Worm (Caenorhabditis elegans) whole organism, young adult: Measurements from ENCODE around the gene tbx-9.
A peak's percentile ranks its signal among the peaks of the same experiment; 100 is the strongest.

Experiments used
- B0019.2 ChIP-seq: fragments of 200-800 bp; sonication (Bioruptor generic); conservative IDR thresholded peaks from 2 replicates; pipeline ENCODE4 v1.3.6; 2022; ENCODE audit warnings: missing genetic modification reagents, missing genetic modification characterization, missing compliant biosample characterization
- cebp-1 ChIP-seq, 2 experiments: fragments of 200-800 bp in 1 of 2; sonication (Bioruptor generic) in 1 of 2; sonication (generic microtip) in 1 of 2; IDR thresholded peaks in 1 of 2; optimal IDR thresholded peaks in 1 of 2; 2 replicates each; pipeline versions ENCODE4 v1.3.6 to Lab custom; 2017 to 2022; ENCODE audit warnings: missing compliant biosample characterization in 2 of 2, missing genetic modification characterization in 2 of 2, mild to moderate bottlenecking in 1 of 2, missing genetic modification reagents in 1 of 2, moderate library complexity in 1 of 2
- ceh-58 ChIP-seq: fragments of 200-800 bp; sonication (Bioruptor generic); IDR thresholded peaks from 2 replicates; pipeline ENCODE4 v1.3.6; 2022; ENCODE audit warnings: missing genetic modification characterization, missing compliant biosample characterization
- hlh-26 ChIP-seq: fragments of 200-800 bp; sonication (Bioruptor generic); conservative IDR thresholded peaks from 2 replicates; pipeline ENCODE4 v1.3.6; 2022; ENCODE audit warnings: missing genetic modification reagents, missing genetic modification characterization, missing compliant biosample characterization
- hmg-20 ChIP-seq: fragments of 200-800 bp; sonication (Bioruptor generic); IDR thresholded peaks from 2 replicates; pipeline ENCODE4 v1.3.6; 2022; ENCODE audit warnings: missing genetic modification reagents, missing genetic modification characterization, missing compliant biosample characterization
- lin-26 ChIP-seq: fragments of 200-800 bp; sonication (Bioruptor generic); IDR thresholded peaks from 2 replicates; pipeline ENCODE4 v1.3.6; 2022; ENCODE audit warnings: missing genetic modification reagents, missing genetic modification characterization, missing compliant biosample characterization
- lin-40 ChIP-seq: sonication (generic microtip); optimal IDR thresholded peaks from 2 replicates; lab custom pipeline; 2016; ENCODE audit warnings: missing genetic modification characterization, mild to moderate bottlenecking, missing compliant biosample characterization, missing genotype, missing genetic modification reagents
- nhr-179 ChIP-seq: sonication (generic microtip); optimal IDR thresholded peaks from 2 replicates; lab custom pipeline; 2016; ENCODE audit warnings: mild to moderate bottlenecking, missing genetic modification characterization, missing compliant biosample characterization
- snpc-4 ChIP-seq, 5 experiments: fragments of 150-350 bp in 1 of 5; sonication (generic microtip) in 4 of 5; optimal IDR thresholded peaks; 2 replicates each; lab custom pipeline; 2014 to 2018; ENCODE audit warnings: missing genetic modification characterization in 5 of 5, missing biosample characterization in 3 of 5, antibody characterized with exemption in 2 of 5, mild to moderate bottlenecking in 2 of 5, missing compliant biosample characterization in 2 of 5, missing genotype in 2 of 5, moderate library complexity in 2 of 5, missing genetic modification reagents in 1 of 5
- somi-1 ChIP-seq: fragments of 200-800 bp; sonication (Bioruptor generic); optimal IDR thresholded peaks from 2 replicates; lab custom pipeline; 2018; ENCODE audit warnings: mild to moderate bottlenecking, missing genetic modification characterization, missing compliant biosample characterization
- ztf-18 ChIP-seq: sonication (generic microtip); optimal IDR thresholded peaks from 2 replicates; lab custom pipeline; 2016; ENCODE audit warnings: missing genotype, mild to moderate bottlenecking, missing genetic modification characterization, missing compliant biosample characterization
- ztf-26 ChIP-seq: sonication (generic microtip); optimal IDR thresholded peaks from 2 replicates; lab custom pipeline; 2017; ENCODE audit warnings: missing genetic modification characterization, missing compliant biosample characterization

tbx-9 gene

ce11 chrIII:10293946-10294345, 47.7 kb downstream of the tbx-9 start:
- TF ChIP-seq B0019.2 (GFP tag; lab: Robert Waterston, UW) (no peak), ceh-58 (GFP tag; lab: Robert Waterston, UW) (no peak)

ce11 chrIII:10293362-10293761, 48.3 kb downstream of the tbx-9 start:
- TF ChIP-seq hlh-26 (GFP tag; lab: Robert Waterston, UW) (no peak), ztf-18 (tag; lab: Kevin White, UChicago) (no peak), lin-26 (GFP tag; lab: Robert Waterston, UW) (0 out of 2 replicates have a peak, but pooled peaks have one; percentile 8), hmg-20 (GFP tag; lab: Robert Waterston, UW) (no peak), lin-40 (tag; lab: Kevin White, UChicago) (peak; percentile 3), snpc-4 (GFP tag; optimal IDR thresholded peaks at IDR 0.05; lab: Kevin White, UChicago) (no peak), snpc-4 (tag; optimal IDR thresholded peaks at IDR 0.05; lab: Kevin White, UChicago) (peak in 1 of 4 experiments; percentile 23), cebp-1 (GFP tag; IDR thresholded peaks at IDR 0.05; lab: Robert Waterston, UW) (no peak), cebp-1 (tag; optimal IDR thresholded peaks at IDR 0.05; lab: Kevin White, UChicago) (no peak), nhr-179 (tag; lab: Kevin White, UChicago) (no peak)

ce11 chrIII:10290541-10290940, 51.1 kb downstream of the tbx-9 start:
- TF ChIP-seq somi-1 (GFP tag; lab: Kevin White, UChicago): peak; percentile 57
- TF ChIP-seq ztf-26 (tag; lab: Kevin White, UChicago): peak; percentile 24
- TF ChIP-seq lin-40 (tag; lab: Kevin White, UChicago): no peak
